Fruit fly (Drosophila melanogaster): ENCODE data around the gene CG13690.

DNA sequence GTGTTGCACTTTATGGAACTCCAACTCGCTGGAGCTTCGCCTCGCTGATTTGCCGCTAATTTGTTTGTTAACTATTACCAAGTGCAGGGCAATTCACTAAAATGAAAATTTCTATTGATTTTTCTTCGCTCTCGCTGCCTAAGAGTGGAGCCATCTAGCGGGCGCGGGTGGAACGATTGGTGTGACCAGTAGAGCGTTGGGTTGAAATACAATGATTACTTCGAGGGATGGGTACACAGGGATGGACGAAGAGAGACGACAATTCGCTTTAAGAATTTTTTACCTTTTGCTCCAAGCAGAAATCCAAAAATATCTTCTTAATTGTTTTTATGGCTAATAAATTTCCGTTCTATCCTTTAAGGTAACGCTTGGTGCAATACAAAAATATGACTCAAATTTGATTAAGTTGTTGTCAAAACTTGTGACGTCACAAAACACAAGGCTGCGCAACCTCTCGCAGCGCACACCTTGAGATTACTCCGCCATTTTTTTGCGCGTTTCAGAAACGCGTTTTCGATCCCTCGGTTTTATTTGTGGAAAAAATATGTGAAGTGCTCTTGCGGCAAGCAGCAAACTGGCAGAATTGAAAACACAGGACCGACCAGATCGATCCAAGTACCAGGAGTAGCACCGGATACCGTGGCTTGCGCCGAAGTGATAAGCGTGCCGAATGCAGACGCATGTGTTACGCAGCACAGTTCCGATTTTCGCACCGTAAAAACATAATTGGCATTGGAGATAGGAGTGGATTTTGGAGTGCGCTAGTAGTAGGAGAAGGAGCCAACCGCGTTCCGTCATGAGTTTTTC lies 4.7 kb downstream of the CG13690 start, which contains the start of the genes AP-2alpha and ebi:
- TF ChIP-seq dsx (GFP tag; optimal IDR thresholded peaks at IDR 0.05; ENCODE audit: poor library complexity, severe bottlenecking) (peak; percentile 71), CG15336 (GFP tag; IDR thresholded peaks at IDR 0.05) (peak; percentile 77), CG1621 (tag; optimal IDR thresholded peaks at IDR 0.05) (peak; percentile 74), Lpt (GFP tag; optimal IDR thresholded peaks at IDR 0.05) (peak; percentile 72), Hr4 (GFP tag; optimal IDR thresholded peaks at IDR 0.05) (peak; percentile 88), Hr38 (GFP tag; optimal IDR thresholded peaks at IDR 0.05) (peak; percentile 20)
